Worm (Caenorhabditis elegans): ENCODE results near the gene mlk-1.

Gene mlk-1

ce11 chrV:5107816-5108215 lies 43.2 kb upstream of the mlk-1 start, which contains the start of gene srab-3:
srab-3 (minus strand) TSS chrV:5107916.
- no peak for TF ChIP-seq fkh-4 (tag; optimal IDR thresholded peaks at IDR 0.05; ENCODE audit: borderline replicate concordance)
- no peak for TF ChIP-seq irx-1 (tag; optimal IDR thresholded peaks at IDR 0.05)
- TF ChIP-seq fkh-8 (tag; optimal IDR thresholded peaks at IDR 0.05), result peak; percentile 28

DNA sequence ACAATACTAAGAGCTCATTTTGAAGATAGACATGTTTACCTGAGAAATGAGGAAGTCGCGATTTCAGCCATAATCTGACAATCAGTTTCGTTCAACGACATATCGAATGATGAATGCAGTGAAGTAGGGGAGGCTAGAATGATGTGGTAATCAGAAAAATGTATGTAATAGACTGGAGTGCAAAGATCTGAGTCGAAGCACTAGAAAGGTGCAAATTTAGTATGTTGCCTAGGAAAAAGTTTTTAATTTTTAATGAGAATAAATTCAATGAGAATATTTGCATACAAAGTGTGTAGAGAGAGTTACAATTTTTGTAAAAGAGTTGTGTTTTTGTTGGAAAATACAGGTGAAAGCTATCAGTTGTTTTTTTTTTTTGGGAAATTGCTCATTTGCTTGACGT lies 40.3 kb upstream of the mlk-1 start, which contains the start of gene srab-2:
Gene srab-2 (minus strand): TSS at position 101 of the 400 bp plus-strand sequence.
- TF ChIP-seq xbp-1 (tag; optimal IDR thresholded peaks at IDR 0.05) (no peak), mab-9 (GFP tag; IDR thresholded peaks at IDR 0.05) (no peak), aly-2 (tag; optimal IDR thresholded peaks at IDR 0.05) (no peak), nhr-19 (GFP tag; conservative IDR thresholded peaks at IDR 0.05) (no peak), dsc-1 (tag; optimal IDR thresholded peaks at IDR 0.05) (no peak), fkh-8 (tag; optimal IDR thresholded peaks at IDR 0.05) (no peak), alr-1 (tag; optimal IDR thresholded peaks at IDR 0.05; ENCODE audit: borderline replicate concordance) (no peak), nhr-237 (tag; optimal IDR thresholded peaks at IDR 0.05) (no peak), nhr-47 (tag; optimal IDR thresholded peaks at IDR 0.05) (no peak), rnt-1 (tag; optimal IDR thresholded peaks at IDR 0.05) (no peak), ztf-4 (tag; optimal IDR thresholded peaks at IDR 0.05) (no peak), mdl-1 (tag; optimal IDR thresholded peaks at IDR 0.05) (no peak), aha-1 (tag; optimal IDR thresholded peaks at IDR 0.05) (no peak), ets-5 (GFP tag; IDR thresholded peaks at IDR 0.05) (no peak), ztf-11 (tag; optimal IDR thresholded peaks at IDR 0.05) (no peak), nhr-71 (tag; optimal IDR thresholded peaks at IDR 0.05) (no peak), nhr-11 (tag; optimal IDR thresholded peaks at IDR 0.05) (no peak), unc-130 (tag; optimal IDR thresholded peaks at IDR 0.05) (no peak), pqm-1 (tag; optimal IDR thresholded peaks at IDR 0.05) (no peak), hpl-2 (GFP tag; optimal IDR thresholded peaks at IDR 0.05) (no peak)

DNA sequence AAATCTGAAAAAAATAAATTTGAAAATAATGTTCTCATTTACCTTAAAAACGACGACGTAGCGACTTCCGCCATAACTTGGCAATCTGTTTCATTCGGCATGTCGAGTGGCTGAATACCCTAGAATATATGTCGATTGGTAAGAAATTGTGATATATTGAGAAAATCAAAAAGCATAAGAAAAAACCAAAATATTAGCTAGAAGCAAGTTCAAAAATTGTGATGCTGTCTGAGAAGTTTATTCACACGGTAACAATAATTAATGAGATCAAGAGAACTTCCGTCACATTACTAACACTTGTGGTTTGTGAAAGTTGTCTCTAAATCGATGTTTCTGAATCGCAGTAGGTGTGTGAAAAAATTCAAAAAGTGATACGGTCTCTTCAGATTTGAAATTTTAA lies 37.4 kb upstream of the mlk-1 start, which contains the start of gene srab-1:
Gene srab-1 (minus strand): TSS at position 101 of the 400 bp plus-strand sequence.
- no peak for TF ChIP-seq lsy-2 (tag; optimal IDR thresholded peaks at IDR 0.05)
- TF ChIP-seq vab-15 (tag; optimal IDR thresholded peaks at IDR 0.05), result no peak
- TF ChIP-seq zip-4 (GFP tag; optimal IDR thresholded peaks at IDR 0.05), result no peak
- TF ChIP-seq nhr-237 (tag; optimal IDR thresholded peaks at IDR 0.05), result no peak
- no peak for TF ChIP-seq alr-1 (tag; optimal IDR thresholded peaks at IDR 0.05; ENCODE audit: borderline replicate concordance)
- no peak for TF ChIP-seq zag-1 (tag; optimal IDR thresholded peaks at IDR 0.05)
- TF ChIP-seq nhr-84 (tag; optimal IDR thresholded peaks at IDR 0.05), result no peak
- TF ChIP-seq efl-1 (optimal IDR thresholded peaks at IDR 0.05), result no peak
- no peak for TF ChIP-seq efl-1 (GFP tag; optimal IDR thresholded peaks at IDR 0.05 in 1 of 2)
- no peak for TF ChIP-seq ces-1 (GFP tag; optimal IDR thresholded peaks at IDR 0.05)
- no peak for TF ChIP-seq swsn-7 (tag; optimal IDR thresholded peaks at IDR 0.05)
- TF ChIP-seq mep-1 (tag; optimal IDR thresholded peaks at IDR 0.05), result no peak
- no peak for TF ChIP-seq unc-130 (tag; optimal IDR thresholded peaks at IDR 0.05)
- no peak for TF ChIP-seq isw-1 (GFP tag; IDR thresholded peaks at IDR 0.05)
- TF ChIP-seq irx-1 (tag; optimal IDR thresholded peaks at IDR 0.05), result no peak
- no peak for TF ChIP-seq lin-13 (GFP tag; optimal IDR thresholded peaks at IDR 0.05)

- no peak for TF ChIP-seq pqm-1 (tag; optimal IDR thresholded peaks at IDR 0.05)
- no peak for TF ChIP-seq alr-1 (tag; optimal IDR thresholded peaks at IDR 0.05; ENCODE audit: borderline replicate concordance)
- TF ChIP-seq rnt-1 (tag; optimal IDR thresholded peaks at IDR 0.05), result no peak
- no peak for TF ChIP-seq efl-1 (optimal IDR thresholded peaks at IDR 0.05)
- peak in 1 of 2 experiments; percentile 72 for TF ChIP-seq efl-1 (GFP tag; optimal IDR thresholded peaks at IDR 0.05 in 1 of 2)
Measured at ce11 chrV:5098925-5099324, 34.3 kb upstream of the mlk-1 start, which contains the start of gene unc-46. unc-46 (minus strand) TSS chrV:5099025.

DNA sequence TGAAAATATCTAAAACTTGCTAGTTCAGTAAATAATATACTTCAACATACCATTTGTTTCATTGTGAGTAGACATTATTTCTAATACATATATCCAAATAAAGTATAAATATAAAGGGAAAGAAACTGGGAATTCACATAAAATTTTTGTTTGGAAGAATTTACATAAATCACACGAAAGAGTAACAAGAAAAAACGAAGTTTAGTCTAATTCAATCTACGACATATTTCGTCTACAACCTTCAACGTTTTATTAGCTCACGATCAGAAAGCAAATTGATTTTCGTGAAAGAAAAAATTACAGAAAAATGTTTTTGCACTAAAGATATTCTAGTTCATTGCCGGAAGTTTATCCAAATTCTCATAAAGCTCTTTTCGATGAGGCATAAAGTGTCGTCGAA lies 32.4 kb upstream of the mlk-1 start, which contains the start of gene C04F5.2:
Gene C04F5.2 (minus strand): TSS at position 101 of the 400 bp plus-strand sequence.
- TF ChIP-seq aha-1 (tag; optimal IDR thresholded peaks at IDR 0.05) (no peak), efl-3 (GFP tag; optimal IDR thresholded peaks at IDR 0.05) (no peak), C34B4.2 (tag; optimal IDR thresholded peaks at IDR 0.05) (no peak), nhr-11 (tag; optimal IDR thresholded peaks at IDR 0.05) (no peak), nhr-90 (tag; optimal IDR thresholded peaks at IDR 0.05; ENCODE audit: poor library complexity) (no peak), F16B12.6 (tag; optimal IDR thresholded peaks at IDR 0.05) (no peak), alr-1 (tag; optimal IDR thresholded peaks at IDR 0.05; ENCODE audit: borderline replicate concordance) (no peak), snu-23 (GFP tag; optimal IDR thresholded peaks at IDR 0.05) (no peak), xbp-1 (tag; optimal IDR thresholded peaks at IDR 0.05) (no peak)
